Worm (Caenorhabditis elegans) whole organism, midembryonic: ENCODE data around the gene C35A11.4.

ENCODE experiments used
- flt-1 ChIP-seq: fragments of 200-800 bp; sonication (Bioruptor generic); IDR thresholded peaks from 2 replicates; pipeline ENCODE4 v1.3.6; 2022; ENCODE audit warnings: missing genetic modification characterization, missing compliant biosample characterization
- klf-2 ChIP-seq: fragments of 200-800 bp; sonication (Bioruptor generic); conservative IDR thresholded peaks from 2 replicates; pipeline ENCODE4 v1.3.6; 2022; ENCODE audit warnings: missing genetic modification reagents, missing genetic modification characterization, missing compliant biosample characterization
- med-1 ChIP-seq: sonication (generic microtip); optimal IDR thresholded peaks from 2 replicates; lab custom pipeline; 2017; ENCODE audit warnings: missing genetic modification characterization, mild to moderate bottlenecking, missing compliant biosample characterization, antibody characterized with exemption, missing genetic modification reagents; ENCODE audit not compliant: insufficient read depth
- ref-1 ChIP-seq: fragments of 200-800 bp; sonication (Bioruptor generic); conservative IDR thresholded peaks from 2 replicates; pipeline ENCODE4 v1.3.6; 2022; ENCODE audit warnings: missing genetic modification reagents, missing genetic modification characterization, missing compliant biosample characterization
- ztf-29 ChIP-seq: fragments of 200-800 bp; sonication (Bioruptor generic); IDR thresholded peaks from 2 replicates; pipeline ENCODE4 v1.3.6; 2022; ENCODE audit warnings: missing genetic modification reagents, missing genetic modification characterization, missing compliant biosample characterization

ce11 chrV:5439068-5439467, 46.1 kb upstream of the C35A11.4 start, which contains the start of gene snpc-1.3:
- TF ChIP-seq klf-2 (GFP tag; lab: Robert Waterston, UW) (no peak), med-1 (GFP tag; lab: Kevin White, UChicago) (no peak), ref-1 (GFP tag; lab: Robert Waterston, UW) (no peak), flt-1 (GFP tag; lab: Robert Waterston, UW) (no peak), ztf-29 (GFP tag; lab: Robert Waterston, UW) (no peak)
